Worm (Caenorhabditis elegans): ENCODE results near the gene T14G8.2.

T14G8.2 gene

DNA sequence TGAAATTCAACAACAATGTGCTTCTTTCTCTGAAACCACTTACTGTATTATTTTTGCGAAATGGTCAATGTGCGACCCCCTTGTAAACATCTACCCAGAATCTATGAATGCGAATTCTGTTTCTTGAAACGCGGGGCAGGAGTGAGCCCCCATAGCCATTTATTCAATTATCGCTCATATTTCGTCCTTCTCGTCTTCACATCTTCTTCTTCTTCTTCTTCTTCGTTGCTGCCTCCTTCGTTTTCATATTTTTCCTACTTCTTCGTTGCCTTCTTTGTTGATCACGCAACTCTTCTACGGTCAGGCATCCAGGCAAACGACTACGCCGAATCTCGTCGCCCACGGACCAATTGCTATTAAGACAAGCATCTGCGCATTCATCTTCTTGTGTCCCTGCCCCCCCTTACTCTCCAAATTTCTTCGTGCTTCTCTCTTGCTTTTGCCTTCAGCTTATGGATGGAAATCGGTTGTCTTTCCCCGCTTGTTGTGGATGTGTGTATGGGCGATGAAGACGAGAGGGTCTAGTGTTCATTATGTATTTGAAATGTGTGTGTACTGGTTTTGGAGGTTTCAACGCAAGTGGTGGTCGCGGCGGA, 44.4 kb downstream of the T14G8.2 start:
- TF ChIP-seq snpc-4 (GFP tag; optimal IDR thresholded peaks at IDR 0.05) (no peak), snpc-4 (tag; optimal IDR thresholded peaks at IDR 0.05) (no peak), ceh-27 (GFP tag; optimal IDR thresholded peaks at IDR 0.05) (peak; percentile 15), nhr-27 (tag; optimal IDR thresholded peaks at IDR 0.05) (no peak), him-1 (tag; optimal IDR thresholded peaks at IDR 0.05) (no peak)

DNA sequence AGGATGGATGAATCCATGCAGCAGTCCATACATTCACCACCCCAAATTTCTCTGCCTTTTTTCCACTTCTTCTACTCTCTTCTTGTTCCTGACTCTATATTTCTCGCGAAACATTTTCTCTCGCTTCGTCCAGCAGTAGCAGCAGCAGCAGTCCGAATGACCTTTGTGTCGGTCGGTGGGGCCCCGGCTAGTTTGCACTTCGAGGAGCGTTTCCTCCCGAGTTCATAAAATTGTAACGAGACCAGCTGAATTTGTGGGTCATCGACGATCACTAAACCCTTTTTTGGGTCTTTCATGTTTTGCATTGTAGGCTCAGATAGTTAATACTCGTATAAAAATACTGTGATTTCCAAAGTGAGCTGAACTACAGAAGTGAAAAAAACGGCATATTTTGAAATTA, 46.0 kb downstream of the T14G8.2 start:
- TF ChIP-seq lin-54 (GFP tag; optimal IDR thresholded peaks at IDR 0.05) (no peak), nhr-90 (tag; optimal IDR thresholded peaks at IDR 0.05) (no peak), Y53F4B.3 (GFP tag; IDR thresholded peaks at IDR 0.05) (no peak), attf-3 (GFP tag; conservative IDR thresholded peaks at IDR 0.05) (no peak), repo-1 (tag; optimal IDR thresholded peaks at IDR 0.05) (no peak), madf-3 (GFP tag; IDR thresholded peaks at IDR 0.05) (no peak), let-607 (tag; optimal IDR thresholded peaks at IDR 0.05) (no peak), sdz-38 (tag; optimal IDR thresholded peaks at IDR 0.05) (no peak), lin-40 (tag; optimal IDR thresholded peaks at IDR 0.05) (no peak), T07F8.4 (tag; optimal IDR thresholded peaks at IDR 0.05) (no peak), efl-1 (GFP tag; optimal IDR thresholded peaks at IDR 0.05) (no peak), hsf-1 (GFP tag; IDR thresholded peaks at IDR 0.05) (no peak), C06A6.2 (GFP tag; conservative IDR thresholded peaks at IDR 0.05) (no peak), T26A5.8 (tag; optimal IDR thresholded peaks at IDR 0.05) (no peak)

DNA sequence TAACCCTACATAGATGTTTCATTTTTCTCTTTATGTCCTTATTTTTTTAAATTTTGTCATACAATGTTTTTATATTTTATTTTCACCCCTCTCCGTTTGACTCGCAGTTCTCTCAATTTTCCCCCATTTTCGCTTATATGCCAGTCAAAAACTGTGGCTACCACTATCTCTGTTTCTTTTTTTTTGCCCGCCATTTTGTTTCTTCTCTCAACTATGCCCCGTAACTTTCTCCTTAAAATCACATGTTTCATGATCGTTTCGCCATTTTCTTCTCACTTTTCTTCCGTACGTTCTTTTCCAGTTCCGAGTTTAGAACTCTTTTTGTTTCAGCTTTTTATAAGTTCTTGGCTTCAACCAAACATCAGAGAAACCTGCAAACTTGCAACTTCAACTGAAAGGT, 49.7 kb downstream of the T14G8.2 start, which contains the start of gene pqn-18:
TSS of gene pqn-18 (plus strand) at position 331 of the 400 bp plus-strand sequence.
- TF ChIP-seq nhr-80 (tag; optimal IDR thresholded peaks at IDR 0.05) (peak; percentile 85), snpc-4 (GFP tag; optimal IDR thresholded peaks at IDR 0.05) (no peak), snpc-4 (tag; optimal IDR thresholded peaks at IDR 0.05) (no peak), cebp-1 (GFP tag; IDR thresholded peaks at IDR 0.05) (no peak), cebp-1 (tag; optimal IDR thresholded peaks at IDR 0.05) (peak; percentile 34)

DNA sequence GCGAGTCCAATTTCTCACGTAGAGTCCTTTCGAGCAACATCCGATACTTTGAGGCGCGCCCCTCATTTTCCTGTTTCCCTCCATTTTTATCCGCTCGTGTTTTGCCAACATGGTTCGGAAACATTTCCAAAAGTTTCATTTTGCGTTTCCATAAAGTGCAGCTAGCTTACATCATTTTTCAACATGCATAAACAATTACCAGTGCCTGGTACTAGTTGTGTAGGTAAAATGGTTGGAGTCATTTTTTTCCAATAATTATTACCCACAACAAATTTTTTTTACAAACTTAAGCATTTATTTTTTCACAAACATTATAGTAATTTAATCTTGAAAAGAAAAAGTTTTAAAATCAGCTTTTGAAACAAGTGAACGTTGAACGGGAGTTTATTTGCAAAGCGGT, 50.9 kb downstream of the T14G8.2 start:
- no peak for TF ChIP-seq F23B12.7 (tag; optimal IDR thresholded peaks at IDR 0.05; ENCODE audit: insufficient read depth)
- no peak for TF ChIP-seq F57A8.1 (GFP tag; optimal IDR thresholded peaks at IDR 0.05)
- no peak for TF ChIP-seq tbp1 (GFP tag; optimal IDR thresholded peaks at IDR 0.05)
- no peak for TF ChIP-seq dpff-1 (tag; optimal IDR thresholded peaks at IDR 0.05)
- TF ChIP-seq rcor-1 (GFP tag; IDR thresholded peaks at IDR 0.05), result no peak
- no peak for TF ChIP-seq ceh-58 (GFP tag; IDR thresholded peaks at IDR 0.05)
- no peak for TF ChIP-seq rpc-1 (optimal IDR thresholded peaks at IDR 0.05)
- TF ChIP-seq rpc-1 (tag; optimal IDR thresholded peaks at IDR 0.05), result no peak
- no peak for TF ChIP-seq ztf-6 (GFP tag; IDR thresholded peaks at IDR 0.05)
- no peak for TF ChIP-seq cebp-1 (GFP tag; IDR thresholded peaks at IDR 0.05)
- no peak for TF ChIP-seq cebp-1 (tag; optimal IDR thresholded peaks at IDR 0.05)
- TF ChIP-seq F49E8.2 (tag; optimal IDR thresholded peaks at IDR 0.05; ENCODE audit: insufficient read depth), result no peak
- TF ChIP-seq C06A6.2 (GFP tag; conservative IDR thresholded peaks at IDR 0.05), result no peak
- TF ChIP-seq pbrm-1 (GFP tag; IDR thresholded peaks at IDR 0.05), result no peak
- TF ChIP-seq Y53F4B.3 (GFP tag; IDR thresholded peaks at IDR 0.05), result no peak
- no peak for TF ChIP-seq lir-1 (GFP tag; conservative IDR thresholded peaks at IDR 0.05)
- no peak for TF ChIP-seq ztf-3 (GFP tag; optimal IDR thresholded peaks at IDR 0.05)
- no peak for TF ChIP-seq Y95B8A.8 (GFP tag; IDR thresholded peaks at IDR 0.05)

Measured in whole organism, young adult.